Worm (Caenorhabditis elegans) whole organism, L1 larva: Measurements from ENCODE around the gene pbo-4.

Source experiments
- C16A3.4 ChIP-seq: fragments of 150-350 bp; optimal IDR thresholded peaks from 2 replicates; lab custom pipeline; 2014; ENCODE audit warnings: missing biosample characterization, missing genetic modification characterization
- nhr-47 ChIP-seq: sonication (generic microtip); optimal IDR thresholded peaks from 2 replicates; lab custom pipeline; 2016; ENCODE audit warnings: mild to moderate bottlenecking, missing genetic modification characterization, moderate library complexity, missing compliant biosample characterization
- pqm-1 ChIP-seq: sonication (generic microtip); optimal IDR thresholded peaks from 3 replicates; lab custom pipeline; 2017; ENCODE audit warnings: missing biosample characterization, missing genetic modification characterization
- snpc-4 ChIP-seq: fragments of 150-350 bp; optimal IDR thresholded peaks from 2 replicates; lab custom pipeline; 2014; ENCODE audit warnings: missing biosample characterization, missing genetic modification characterization
- unc-130 ChIP-seq: fragments of 150-350 bp; optimal IDR thresholded peaks from 2 replicates; lab custom pipeline; 2017; ENCODE audit warnings: missing biosample characterization, missing genetic modification characterization, inconsistent platforms
- unc-62 ChIP-seq: fragments of 150-350 bp; optimal IDR thresholded peaks from 2 replicates; lab custom pipeline; 2014; ENCODE audit warnings: missing biosample characterization, missing genetic modification reagents, missing genetic modification characterization

- no peak for TF ChIP-seq C16A3.4 (tag; lab: Kevin White, UChicago)
- no peak for TF ChIP-seq pqm-1 (tag; lab: Kevin White, UChicago)
- no peak for TF ChIP-seq snpc-4
- TF ChIP-seq nhr-47 (tag; lab: Kevin White, UChicago): no peak
- TF ChIP-seq unc-62 (GFP tag; lab: Kevin White, UChicago): no peak
- no peak for TF ChIP-seq unc-130 (tag; lab: Kevin White, UChicago)
These were observed 53.5 kb downstream of the pbo-4 start for ce11 chrX:11007393-11007792.
